Worm (Caenorhabditis elegans) whole organism, mixed stage, embryonic: ENCODE data around the gene pgp-5.

Experiments
- blmp-1 ChIP-seq: fragments of 150-350 bp; optimal IDR thresholded peaks from 2 replicates; lab custom pipeline; 2014; ENCODE audit warnings: missing biosample characterization, missing genetic modification characterization
- cnd-1 ChIP-seq: fragments of 200-800 bp; sonication (Bioruptor generic); optimal IDR thresholded peaks from 2 replicates; lab custom pipeline; 2018; ENCODE audit warnings: mild to moderate bottlenecking, missing genetic modification characterization, missing compliant biosample characterization
- elt-1 ChIP-seq: sonication (generic microtip); optimal IDR thresholded peaks from 2 replicates; lab custom pipeline; 2017; ENCODE audit warnings: missing genetic modification characterization, mild to moderate bottlenecking, missing compliant biosample characterization, antibody characterized with exemption, moderate library complexity, borderline replicate concordance; ENCODE audit not compliant: insufficient read depth
- lin-13 ChIP-seq: fragments of 150-350 bp; optimal IDR thresholded peaks from 2 replicates; lab custom pipeline; 2014; ENCODE audit warnings: missing biosample characterization, missing genetic modification characterization
- lsy-2 ChIP-seq: fragments of 150-350 bp; optimal IDR thresholded peaks from 2 replicates; lab custom pipeline; 2014; ENCODE audit warnings: missing biosample characterization, missing genetic modification characterization
- mab-5 ChIP-seq: fragments of 150-350 bp; optimal IDR thresholded peaks from 2 replicates; lab custom pipeline; 2014; ENCODE audit warnings: missing biosample characterization, missing genetic modification characterization
- mep-1 ChIP-seq: fragments of 150-350 bp; optimal IDR thresholded peaks from 2 replicates; lab custom pipeline; 2017; ENCODE audit warnings: missing biosample characterization, missing genetic modification reagents, missing genetic modification characterization, inconsistent platforms
- nhr-76 ChIP-seq: sonication (generic microtip); optimal IDR thresholded peaks from 2 replicates; lab custom pipeline; 2017; ENCODE audit warnings: missing biosample characterization, missing genetic modification characterization
- sptf-1 ChIP-seq: sonication (generic microtip); optimal IDR thresholded peaks from 2 replicates; lab custom pipeline; 2017; ENCODE audit warnings: mild to moderate bottlenecking, missing genetic modification characterization, moderate library complexity, missing compliant biosample characterization
- unc-62 ChIP-seq: fragments of 150-350 bp; optimal IDR thresholded peaks from 2 replicates; lab custom pipeline; 2014; ENCODE audit warnings: missing biosample characterization, missing genetic modification reagents, missing genetic modification characterization

DNA sequence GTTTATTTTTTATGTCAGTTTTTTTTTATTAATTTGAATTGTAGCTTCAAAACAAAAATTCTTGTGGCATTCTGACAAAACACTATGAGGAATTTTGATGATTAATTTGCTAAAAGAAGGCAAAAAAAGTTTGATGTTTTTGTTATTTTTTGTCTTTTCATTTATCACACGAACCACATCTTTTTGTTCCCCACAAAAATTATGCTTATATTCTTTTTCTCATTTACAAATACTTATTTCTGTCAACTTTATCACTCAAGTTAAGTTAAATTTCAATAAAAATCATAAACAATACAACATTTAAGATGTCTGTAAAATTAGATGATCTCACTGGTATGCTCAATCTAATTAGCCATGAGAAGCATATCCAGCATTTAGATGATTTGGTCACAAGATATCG, 29.1 kb upstream of the pgp-5 start, which contains the start of gene F47B10.6:
- TF ChIP-seq cnd-1 (tag; lab: Kevin White, UChicago) (no peak), lin-13 (tag; lab: Kevin White, UChicago) (no peak), nhr-76 (tag; lab: Kevin White, UChicago) (no peak), unc-62 (GFP tag; lab: Kevin White, UChicago) (no peak), mep-1 (tag; lab: Kevin White, UChicago) (no peak), mab-5 (tag; lab: Kevin White, UChicago) (no peak), elt-1 (tag; lab: Kevin White, UChicago) (no peak), blmp-1 (no peak), lsy-2 (no peak), sptf-1 (tag; lab: Kevin White, UChicago) (no peak)
